Fruit fly (Drosophila melanogaster): ENCODE data around the gene GstD6.

The GstD6 gene

dm6 chr3R:12376828-12377227 is at the start of gene GstD6:
GstD6 (plus strand) TSS chr3R:12377128.
- no peak for TF ChIP-seq h (GFP tag; optimal IDR thresholded peaks at IDR 0.05)
- no peak for TF ChIP-seq foxo (GFP tag; optimal IDR thresholded peaks at IDR 0.05)
- no peak for TF ChIP-seq Mio (GFP tag; optimal IDR thresholded peaks at IDR 0.05)
- TF ChIP-seq N (GFP tag; optimal IDR thresholded peaks at IDR 0.05), result no peak
- TF ChIP-seq jim (GFP tag; optimal IDR thresholded peaks at IDR 0.05), result no peak
- TF ChIP-seq Hr78 (GFP tag; optimal IDR thresholded peaks at IDR 0.05), result no peak
- no peak for TF ChIP-seq br (GFP tag; optimal IDR thresholded peaks at IDR 0.05)
- TF ChIP-seq Vsx2 (GFP tag; optimal IDR thresholded peaks at IDR 0.05; ENCODE audit: partially characterized antibody), result no peak
- no peak for TF ChIP-seq Hr83 (GFP tag; optimal IDR thresholded peaks at IDR 0.05; ENCODE audit: poor library complexity, severe bottlenecking)
- TF ChIP-seq sage (GFP tag; optimal IDR thresholded peaks at IDR 0.05), result no peak
- no peak for TF ChIP-seq GATAd (GFP tag; optimal IDR thresholded peaks at IDR 0.05)
- TF ChIP-seq Sp1 (GFP tag; optimal IDR thresholded peaks at IDR 0.05), result no peak
- TF ChIP-seq pan (optimal IDR thresholded peaks at IDR 0.05), result no peak
- no peak for TF ChIP-seq CrebA (GFP tag; optimal IDR thresholded peaks at IDR 0.05; ENCODE audit: borderline replicate concordance)
- TF ChIP-seq tai (GFP tag; optimal IDR thresholded peaks at IDR 0.05), result no peak
- TF ChIP-seq Abd-B (GFP tag; optimal IDR thresholded peaks at IDR 0.05), result no peak
- TF ChIP-seq Rel (GFP tag; optimal IDR thresholded peaks at IDR 0.05), result no peak
- no peak for TF ChIP-seq Rel (tag; optimal IDR thresholded peaks at IDR 0.05)
- no peak for TF ChIP-seq lola (GFP tag; optimal IDR thresholded peaks at IDR 0.05)
- no peak for TF ChIP-seq dsf (GFP tag; optimal IDR thresholded peaks at IDR 0.05; ENCODE audit: borderline replicate concordance)

DNA sequence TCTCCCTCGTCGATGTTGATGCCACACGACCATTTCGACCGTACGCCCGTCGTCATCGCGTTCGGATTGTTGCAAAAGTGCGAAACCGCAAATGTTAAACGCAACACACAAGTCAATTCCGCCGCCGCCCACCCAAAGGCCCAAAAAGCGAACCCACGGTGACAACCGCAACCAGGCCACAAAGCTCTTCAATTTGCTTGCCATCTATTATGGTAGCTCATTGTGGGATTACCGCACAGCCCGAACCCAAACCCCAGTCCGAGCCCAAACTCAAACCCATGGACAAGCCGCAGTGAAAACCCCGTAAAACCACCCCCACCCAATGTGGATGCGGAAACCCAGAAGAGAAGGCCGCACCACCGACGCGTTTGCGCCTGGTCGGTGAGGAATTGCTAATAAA is 47.1 kb upstream of the GstD6 start:
- TF ChIP-seq foxo (GFP tag; optimal IDR thresholded peaks at IDR 0.05), result no peak
- TF ChIP-seq h (GFP tag; optimal IDR thresholded peaks at IDR 0.05), result no peak
- no peak for TF ChIP-seq jim (GFP tag; optimal IDR thresholded peaks at IDR 0.05)
- TF ChIP-seq rgr (GFP tag; optimal IDR thresholded peaks at IDR 0.05), result no peak
- no peak for TF ChIP-seq lola (GFP tag; optimal IDR thresholded peaks at IDR 0.05)
- TF ChIP-seq GATAd (GFP tag; optimal IDR thresholded peaks at IDR 0.05), result no peak
- no peak for TF ChIP-seq br (GFP tag; optimal IDR thresholded peaks at IDR 0.05)
- no peak for TF ChIP-seq Vsx2 (GFP tag; optimal IDR thresholded peaks at IDR 0.05; ENCODE audit: partially characterized antibody)
- TF ChIP-seq HLH106 (tag; optimal IDR thresholded peaks at IDR 0.05), result no peak
- no peak for TF ChIP-seq CrebA (GFP tag; optimal IDR thresholded peaks at IDR 0.05; ENCODE audit: borderline replicate concordance)
- TF ChIP-seq Mio (GFP tag; optimal IDR thresholded peaks at IDR 0.05), result no peak
- TF ChIP-seq Hr78 (GFP tag; optimal IDR thresholded peaks at IDR 0.05), result no peak
- TF ChIP-seq Abd-B (GFP tag; optimal IDR thresholded peaks at IDR 0.05), result no peak
- TF ChIP-seq CG32264 (GFP tag; optimal IDR thresholded peaks at IDR 0.05), result no peak

DNA sequence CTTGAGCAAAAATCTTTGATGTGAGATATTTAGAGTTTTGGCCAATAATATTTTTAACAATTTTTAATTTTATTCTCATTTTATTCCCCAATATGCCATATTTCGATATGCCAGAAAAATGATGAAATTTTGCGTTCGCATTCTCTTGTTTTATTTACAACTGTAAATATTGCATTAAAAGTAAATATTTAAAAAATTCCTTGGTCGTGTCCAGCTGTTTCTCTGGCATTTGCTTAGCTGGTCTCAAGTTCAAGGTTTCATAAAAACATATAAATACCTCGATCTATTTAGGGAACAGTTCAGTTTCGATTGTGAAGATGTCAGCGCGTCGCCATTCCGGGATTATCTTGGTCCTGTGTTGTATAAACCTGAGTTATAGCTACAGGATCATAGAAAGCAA is 35.6 kb upstream of the GstD6 start, which contains the start of gene Sgsf:
Gene Sgsf (plus strand): TSS at position 301 of the 400 bp plus-strand sequence.
- TF ChIP-seq h (GFP tag; optimal IDR thresholded peaks at IDR 0.05), result peak; percentile 63
- peak; percentile 17 for TF ChIP-seq Sp1 (GFP tag; optimal IDR thresholded peaks at IDR 0.05)
- peak; percentile 19 for TF ChIP-seq Hnf4 (GFP tag; optimal IDR thresholded peaks at IDR 0.05)
- TF ChIP-seq Rel (GFP tag; optimal IDR thresholded peaks at IDR 0.05), result no peak
- no peak for TF ChIP-seq Rel (tag; optimal IDR thresholded peaks at IDR 0.05)
- no peak for TF ChIP-seq dsf (GFP tag; optimal IDR thresholded peaks at IDR 0.05; ENCODE audit: borderline replicate concordance)
- TF ChIP-seq rgr (GFP tag; optimal IDR thresholded peaks at IDR 0.05), result peak; percentile 35

DNA sequence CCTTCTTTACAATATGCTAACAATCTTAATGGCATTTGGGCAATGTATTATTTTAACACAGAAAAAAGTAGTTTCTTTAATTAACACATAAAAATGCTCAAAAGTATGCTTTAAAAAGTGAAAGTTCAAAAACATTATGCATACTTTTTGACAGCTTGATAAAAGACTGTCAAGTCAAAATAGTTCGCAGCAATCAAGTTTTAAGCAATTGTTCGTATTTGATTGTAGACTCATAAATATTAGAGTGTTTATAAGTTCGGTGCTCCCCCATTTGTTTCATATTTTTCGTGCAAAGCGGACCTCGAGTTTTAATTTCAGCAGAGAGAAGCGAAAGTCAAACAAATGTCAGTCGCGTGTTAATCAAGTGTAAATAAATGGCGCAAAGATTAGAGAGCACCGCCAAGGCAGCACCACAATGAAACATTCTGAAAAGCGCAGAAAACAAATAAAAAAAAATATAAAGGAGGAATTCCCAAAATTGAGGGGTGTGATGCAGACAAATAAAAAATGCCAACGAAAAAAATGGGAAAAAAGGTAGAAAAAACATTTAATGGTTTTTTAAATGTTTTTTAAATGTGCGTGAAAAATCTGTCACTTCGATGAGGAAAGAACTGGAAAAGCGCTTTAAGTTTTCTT is 31.9 kb upstream of the GstD6 start:
- TF ChIP-seq woc (GFP tag; optimal IDR thresholded peaks at IDR 0.05) (peak; percentile 10), Hr78 (GFP tag; optimal IDR thresholded peaks at IDR 0.05) (no peak), Vsx2 (GFP tag; optimal IDR thresholded peaks at IDR 0.05; ENCODE audit: partially characterized antibody) (no peak), fru (GFP tag; optimal IDR thresholded peaks at IDR 0.05) (peak; percentile 44), usp (GFP tag; optimal IDR thresholded peaks at IDR 0.05) (no peak), Dfd (GFP tag; optimal IDR thresholded peaks at IDR 0.05) (no peak), N (GFP tag; optimal IDR thresholded peaks at IDR 0.05) (no peak), Hr83 (GFP tag; optimal IDR thresholded peaks at IDR 0.05; ENCODE audit: poor library complexity, severe bottlenecking) (no peak), psq (GFP tag; optimal IDR thresholded peaks at IDR 0.05) (peak; percentile 15), foxo (GFP tag; optimal IDR thresholded peaks at IDR 0.05) (peak in 1 of 2 experiments; percentile 35), rgr (GFP tag; optimal IDR thresholded peaks at IDR 0.05) (peak; percentile 0), brk (GFP tag; optimal IDR thresholded peaks at IDR 0.05) (no peak), tai (GFP tag; optimal IDR thresholded peaks at IDR 0.05) (no peak), Hnf4 (GFP tag; optimal IDR thresholded peaks at IDR 0.05) (no peak), Abd-B (GFP tag; optimal IDR thresholded peaks at IDR 0.05) (no peak), Jra (GFP tag; optimal IDR thresholded peaks at IDR 0.05) (no peak), Sp1 (GFP tag; optimal IDR thresholded peaks at IDR 0.05) (peak; percentile 31), Rel (GFP tag; optimal IDR thresholded peaks at IDR 0.05) (no peak), Rel (tag; optimal IDR thresholded peaks at IDR 0.05) (peak; percentile 93), CG32264 (GFP tag; optimal IDR thresholded peaks at IDR 0.05) (no peak), h (GFP tag; optimal IDR thresholded peaks at IDR 0.05) (peak; percentile 33), dl (GFP tag; optimal IDR thresholded peaks at IDR 0.05; ENCODE audit: insufficient read depth in 1 of 2, partially characterized antibody in 2 of 2) (no peak), dmrt93B (GFP tag; optimal IDR thresholded peaks at IDR 0.05) (peak; percentile 36), br (GFP tag; optimal IDR thresholded peaks at IDR 0.05) (peak; percentile 9), jim (GFP tag; optimal IDR thresholded peaks at IDR 0.05) (no peak), GATAd (GFP tag; optimal IDR thresholded peaks at IDR 0.05) (no peak), Myc (optimal IDR thresholded peaks at IDR 0.05) (no peak), CG9705 (GFP tag; optimal IDR thresholded peaks at IDR 0.05) (no peak), lola (GFP tag; optimal IDR thresholded peaks at IDR 0.05) (no peak), Dif (GFP tag; optimal IDR thresholded peaks at IDR 0.05; ENCODE audit: partially characterized antibody) (no peak), HLH106 (tag; optimal IDR thresholded peaks at IDR 0.05) (peak; percentile 46), pan (optimal IDR thresholded peaks at IDR 0.05) (no peak), CrebA (GFP tag; optimal IDR thresholded peaks at IDR 0.05; ENCODE audit: borderline replicate concordance) (no peak), OdsH (GFP tag; optimal IDR thresholded peaks at IDR 0.05) (peak; percentile 20), Mio (GFP tag; optimal IDR thresholded peaks at IDR 0.05) (no peak)

Data from whole organism, wandering third instar larva.